Fruit fly (Drosophila melanogaster): ENCODE measurements around the gene Idi.

Idi gene

dm6 chr3R:21274870-21275269 lies 4.9 kb downstream of the Idi start:
- TF ChIP-seq GATAd (GFP tag; optimal IDR thresholded peaks at IDR 0.05): no peak
- TF ChIP-seq Hnf4 (GFP tag; optimal IDR thresholded peaks at IDR 0.05): no peak
- no peak for TF ChIP-seq CG9705 (GFP tag; optimal IDR thresholded peaks at IDR 0.05)
- no peak for TF ChIP-seq psq (GFP tag; optimal IDR thresholded peaks at IDR 0.05)
- TF ChIP-seq N (GFP tag; optimal IDR thresholded peaks at IDR 0.05): no peak
- TF ChIP-seq ey (GFP tag; optimal IDR thresholded peaks at IDR 0.05): no peak
- TF ChIP-seq dsf (GFP tag; optimal IDR thresholded peaks at IDR 0.05; ENCODE audit: borderline replicate concordance): no peak

- TF ChIP-seq GATAd (GFP tag; optimal IDR thresholded peaks at IDR 0.05): no peak
- TF ChIP-seq Hnf4 (GFP tag; optimal IDR thresholded peaks at IDR 0.05): peak; percentile 36
- TF ChIP-seq fru (GFP tag; optimal IDR thresholded peaks at IDR 0.05): peak; percentile 82
- no peak for TF ChIP-seq Rel (GFP tag; optimal IDR thresholded peaks at IDR 0.05)
- TF ChIP-seq Rel (tag; optimal IDR thresholded peaks at IDR 0.05): peak; percentile 94
These were observed 6.2 kb downstream of the Idi start, which contains the start of gene CG3301 for dm6 chr3R:21276111-21276510. Gene CG3301, minus strand, starts transcription at chr3R:21276249.

- TF ChIP-seq usp (GFP tag; optimal IDR thresholded peaks at IDR 0.05): no peak
- no peak for TF ChIP-seq ey (GFP tag; optimal IDR thresholded peaks at IDR 0.05)
- no peak for TF ChIP-seq brk (GFP tag; optimal IDR thresholded peaks at IDR 0.05)
These were observed 13.0 kb downstream of the Idi start, which contains the start of gene CG17298 for dm6 chr3R:21282897-21283296. Gene CG17298, plus strand, starts transcription at chr3R:21283197.

- TF ChIP-seq rgr (GFP tag; optimal IDR thresholded peaks at IDR 0.05) (no peak), CG32264 (GFP tag; optimal IDR thresholded peaks at IDR 0.05) (no peak)
These were observed 18.5 kb downstream of the Idi start for dm6 chr3R:21288462-21288861.

dm6 chr3R:21289071-21289613 lies 19.2 kb downstream of the Idi start:
- TF ChIP-seq CG32264 (GFP tag; optimal IDR thresholded peaks at IDR 0.05) (no peak), HLH106 (tag; optimal IDR thresholded peaks at IDR 0.05) (no peak), rgr (GFP tag; optimal IDR thresholded peaks at IDR 0.05) (no peak), Dif (GFP tag; optimal IDR thresholded peaks at IDR 0.05; ENCODE audit: partially characterized antibody) (peak; percentile 31), dsf (GFP tag; optimal IDR thresholded peaks at IDR 0.05; ENCODE audit: borderline replicate concordance) (no peak), dl (GFP tag; optimal IDR thresholded peaks at IDR 0.05; ENCODE audit: insufficient read depth in 1 of 2, partially characterized antibody in 2 of 2) (peak in 1 of 2 experiments; percentile 3), Abd-B (GFP tag; optimal IDR thresholded peaks at IDR 0.05) (no peak), jim (GFP tag; optimal IDR thresholded peaks at IDR 0.05) (no peak)

- TF ChIP-seq sage (GFP tag; optimal IDR thresholded peaks at IDR 0.05) (no peak), br (GFP tag; optimal IDR thresholded peaks at IDR 0.05) (no peak), N (GFP tag; optimal IDR thresholded peaks at IDR 0.05) (no peak), Dif (GFP tag; optimal IDR thresholded peaks at IDR 0.05; ENCODE audit: partially characterized antibody) (no peak), tai (GFP tag; optimal IDR thresholded peaks at IDR 0.05) (no peak), dmrt93B (GFP tag; optimal IDR thresholded peaks at IDR 0.05) (no peak), Abd-B (GFP tag; optimal IDR thresholded peaks at IDR 0.05) (no peak), CG9705 (GFP tag; optimal IDR thresholded peaks at IDR 0.05) (no peak), ey (GFP tag; optimal IDR thresholded peaks at IDR 0.05) (no peak), Dfd (GFP tag; optimal IDR thresholded peaks at IDR 0.05) (no peak), HLH106 (tag; optimal IDR thresholded peaks at IDR 0.05) (no peak), dsf (GFP tag; optimal IDR thresholded peaks at IDR 0.05; ENCODE audit: borderline replicate concordance) (no peak), Mio (GFP tag; optimal IDR thresholded peaks at IDR 0.05) (no peak)
These were observed 23.9 kb downstream of the Idi start, which contains the start of gene SIFaR for dm6 chr3R:21293833-21294232. Gene SIFaR, minus strand, starts transcription at chr3R:21293998.

- TF ChIP-seq rgr (GFP tag; optimal IDR thresholded peaks at IDR 0.05): no peak
- no peak for TF ChIP-seq Rel (GFP tag; optimal IDR thresholded peaks at IDR 0.05)
- TF ChIP-seq Rel (tag; optimal IDR thresholded peaks at IDR 0.05): no peak
- no peak for TF ChIP-seq OdsH (GFP tag; optimal IDR thresholded peaks at IDR 0.05)
- no peak for TF ChIP-seq sage (GFP tag; optimal IDR thresholded peaks at IDR 0.05)
- TF ChIP-seq pan (optimal IDR thresholded peaks at IDR 0.05): no peak
- no peak for TF ChIP-seq brk (GFP tag; optimal IDR thresholded peaks at IDR 0.05)
- TF ChIP-seq tai (GFP tag; optimal IDR thresholded peaks at IDR 0.05): no peak
- TF ChIP-seq lola (GFP tag; optimal IDR thresholded peaks at IDR 0.05): no peak
- TF ChIP-seq Myc (optimal IDR thresholded peaks at IDR 0.05): no peak
- TF ChIP-seq dl (GFP tag; optimal IDR thresholded peaks at IDR 0.05; ENCODE audit: insufficient read depth in 1 of 2, partially characterized antibody in 2 of 2): no peak
These were observed 25.1 kb downstream of the Idi start for dm6 chr3R:21295004-21295403.
